Worm (Caenorhabditis elegans): ENCODE data around the gene elf-1.
"Not testable (repeated sequence)": the region's sequence is repeated elsewhere in the genome, so short reads cannot be mapped to it uniquely, and the experiment has no call there.

The elf-1 gene

DNA sequence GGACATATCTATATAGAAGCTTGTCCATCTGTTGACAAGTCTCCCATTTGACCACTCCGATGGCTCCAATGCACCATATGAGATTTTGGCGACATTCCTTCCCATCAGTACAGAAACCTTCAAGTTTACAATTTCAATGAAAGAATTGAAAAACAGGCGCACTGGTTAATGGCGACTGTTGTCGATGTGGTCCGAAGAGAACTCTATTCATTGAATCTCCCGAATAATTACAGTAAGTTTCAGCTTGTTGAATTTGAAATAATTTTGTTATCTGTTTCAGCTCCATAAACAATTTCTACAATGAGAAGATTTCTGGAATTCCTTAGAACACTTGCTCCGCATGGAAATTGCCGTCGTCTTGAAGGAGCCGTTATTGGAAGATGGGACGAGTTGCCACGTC is at the start of gene elf-1:
Gene elf-1, plus strand, starts transcription at position 301 of the 400 bp plus-strand sequence.
- not testable (repeated sequence) for TF ChIP-seq mab-5, blmp-1, snpc-4 (tag; optimal IDR thresholded peaks at IDR 0.05)

DNA sequence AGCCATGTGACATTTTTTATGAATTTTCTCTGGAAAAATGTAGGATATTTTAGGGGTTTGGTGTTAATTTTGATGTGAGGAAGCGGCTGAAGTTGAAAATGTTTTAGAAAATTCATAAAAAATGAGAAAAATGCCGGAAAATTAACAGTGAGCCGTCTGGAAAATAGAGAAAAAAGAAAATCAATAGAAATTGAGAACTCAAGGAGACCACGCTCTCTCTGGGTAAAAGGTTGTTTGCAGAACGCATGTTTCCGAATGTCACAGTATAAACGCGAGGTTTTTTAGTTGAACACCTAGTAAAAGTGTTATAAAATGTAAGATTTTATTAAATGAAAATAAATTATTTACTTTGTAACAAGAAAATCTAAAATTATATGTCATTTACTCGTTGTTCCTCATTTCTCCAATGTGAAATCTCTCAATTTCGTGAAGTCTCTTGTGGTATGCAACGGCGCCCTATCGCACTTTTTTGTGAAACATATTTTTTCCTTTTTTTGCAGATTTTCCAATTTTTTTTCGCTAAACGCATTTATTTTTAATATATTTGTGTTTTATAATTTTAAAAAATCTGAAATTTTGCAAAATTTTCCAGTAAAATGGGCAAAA is 48.7 kb upstream of the elf-1 start, which contains the start of the genes tag-266 and tag-267:
Gene tag-266, minus strand, starts transcription at position 29 of the 606 bp plus-strand sequence.
Gene tag-267, plus strand, starts transcription at position 593 of the 606 bp plus-strand sequence.
- TF ChIP-seq drap-1 (GFP tag; optimal IDR thresholded peaks at IDR 0.05) (peak; percentile 61), mls-2 (tag; optimal IDR thresholded peaks at IDR 0.05) (peak; percentile 35), ztf-11 (tag; optimal IDR thresholded peaks at IDR 0.05) (no peak), bed-3 (GFP tag; optimal IDR thresholded peaks at IDR 0.05) (peak; percentile 64), lin-32 (GFP tag; optimal IDR thresholded peaks at IDR 0.05) (no peak), lin-13 (tag; optimal IDR thresholded peaks at IDR 0.05) (peak; percentile 41), ces-1 (GFP tag; optimal IDR thresholded peaks at IDR 0.05) (peak; percentile 63), nhr-76 (tag; optimal IDR thresholded peaks at IDR 0.05) (no peak), unc-39 (tag; optimal IDR thresholded peaks at IDR 0.05) (no peak), zip-8 (tag; optimal IDR thresholded peaks at IDR 0.05) (no peak), mab-5 (tag; optimal IDR thresholded peaks at IDR 0.05) (no peak), ceh-83 (GFP tag; optimal IDR thresholded peaks at IDR 0.05) (peak; percentile 5), M03D4.4 (tag; optimal IDR thresholded peaks at IDR 0.05) (peak; percentile 64), mep-1 (tag; optimal IDR thresholded peaks at IDR 0.05) (peak; percentile 63), nhr-12 (tag; optimal IDR thresholded peaks at IDR 0.05) (no peak), elt-1 (tag; optimal IDR thresholded peaks at IDR 0.05; ENCODE audit: borderline replicate concordance, insufficient read depth) (no peak), lsy-2 (tag; optimal IDR thresholded peaks at IDR 0.05) (peak; percentile 70), unc-120 (tag; optimal IDR thresholded peaks at IDR 0.05; ENCODE audit: poor library complexity, severe bottlenecking) (peak; percentile 15), elt-3 (tag; optimal IDR thresholded peaks at IDR 0.05) (no peak), ceh-39 (tag; optimal IDR thresholded peaks at IDR 0.05) (peak; percentile 4), sem-2 (GFP tag; optimal IDR thresholded peaks at IDR 0.05) (peak; percentile 28), ham-2 (GFP tag; optimal IDR thresholded peaks at IDR 0.05) (no peak), unc-62 (GFP tag; optimal IDR thresholded peaks at IDR 0.05) (no peak), pha-4 (tag; optimal IDR thresholded peaks at IDR 0.05) (no peak), sptf-1 (tag; optimal IDR thresholded peaks at IDR 0.05) (peak; percentile 89), flh-1 (GFP tag; optimal IDR thresholded peaks at IDR 0.05) (no peak), nhr-237 (tag; optimal IDR thresholded peaks at IDR 0.05) (peak; percentile 79), snpc-4 (tag; optimal IDR thresholded peaks at IDR 0.05) (no peak), nhr-28 (tag; optimal IDR thresholded peaks at IDR 0.05) (no peak), tbx-8 (GFP tag; optimal IDR thresholded peaks at IDR 0.05) (peak; percentile 65), hlh-1 (tag; optimal IDR thresholded peaks at IDR 0.05) (no peak), blmp-1 (tag; optimal IDR thresholded peaks at IDR 0.05) (no peak), cnd-1 (tag; optimal IDR thresholded peaks at IDR 0.05) (peak; percentile 65), ceh-43 (GFP tag; optimal IDR thresholded peaks at IDR 0.05) (no peak), nhr-2 (tag; optimal IDR thresholded peaks at IDR 0.05) (no peak)

DNA sequence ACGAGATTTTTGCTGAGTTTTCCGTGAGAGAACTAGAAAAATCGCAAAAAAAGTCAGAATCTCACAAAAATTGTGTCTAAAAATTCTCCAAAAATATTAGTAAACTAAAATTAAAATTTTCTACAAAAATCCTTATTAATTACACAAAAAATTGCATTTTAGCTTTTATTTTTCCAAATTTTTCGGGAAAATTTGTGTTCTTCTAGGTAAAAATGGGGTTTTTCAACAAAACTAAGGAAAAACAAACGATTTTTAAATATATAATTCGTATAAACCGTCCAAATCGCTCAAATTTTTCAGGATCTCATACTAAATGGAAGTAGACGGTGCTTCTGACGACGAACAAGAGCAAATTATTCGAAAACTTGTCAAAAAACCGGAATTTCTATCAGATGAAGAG is 47.2 kb upstream of the elf-1 start, which contains the start of gene W06E11.1:
Gene W06E11.1, plus strand, starts transcription at position 301 of the 400 bp plus-strand sequence.
- TF ChIP-seq lin-32 (GFP tag; optimal IDR thresholded peaks at IDR 0.05) (no peak), lsy-2 (tag; optimal IDR thresholded peaks at IDR 0.05) (no peak), cnd-1 (tag; optimal IDR thresholded peaks at IDR 0.05) (no peak), unc-62 (GFP tag; optimal IDR thresholded peaks at IDR 0.05) (no peak), blmp-1 (tag; optimal IDR thresholded peaks at IDR 0.05) (no peak), ceh-39 (tag; optimal IDR thresholded peaks at IDR 0.05) (no peak), tbx-8 (GFP tag; optimal IDR thresholded peaks at IDR 0.05) (no peak), snpc-4 (tag; optimal IDR thresholded peaks at IDR 0.05) (no peak), bed-3 (GFP tag; optimal IDR thresholded peaks at IDR 0.05) (no peak), mep-1 (tag; optimal IDR thresholded peaks at IDR 0.05) (no peak), elt-1 (tag; optimal IDR thresholded peaks at IDR 0.05; ENCODE audit: borderline replicate concordance, insufficient read depth) (no peak), drap-1 (GFP tag; optimal IDR thresholded peaks at IDR 0.05) (no peak), sptf-1 (tag; optimal IDR thresholded peaks at IDR 0.05) (no peak)

Data from whole organism, mixed stage, embryonic.